Fruit fly (Drosophila melanogaster) whole organism, larva: ENCODE results near the gene fd96Ca.

Source experiments
- noc ChIP-seq: fragments of 200-800 bp; sonication (Bioruptor generic); optimal IDR thresholded peaks from 3 replicates; lab custom pipeline; 2019; ENCODE audit warnings: missing biosample characterization, mild to moderate bottlenecking, missing genetic modification characterization, moderate library complexity

fd96Ca gene

DNA sequence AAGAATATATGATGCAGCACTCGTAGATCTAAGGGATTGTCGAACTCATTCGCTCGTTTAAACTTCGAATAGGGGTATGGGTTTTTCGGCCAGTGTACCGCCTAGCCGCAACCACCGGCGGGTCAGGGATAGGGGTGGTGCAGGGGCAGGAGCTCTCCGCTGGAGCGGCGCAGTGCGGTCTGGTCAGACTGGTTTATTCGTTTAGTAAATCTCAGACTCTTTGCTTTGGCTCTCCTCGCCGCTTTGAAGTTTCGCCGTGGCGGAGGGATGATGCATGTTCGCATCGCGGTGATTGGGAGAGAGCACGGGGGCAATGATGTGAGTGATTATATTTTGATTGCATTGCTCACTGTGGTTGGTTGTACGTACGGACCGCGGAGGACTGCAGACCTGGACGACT, at the start of gene fd96Ca:
Gene fd96Ca (plus strand): TSS at position 337 of the 400 bp plus-strand sequence.
- TF ChIP-seq noc (tag; lab: Kevin White, UChicago) = no peak

DNA sequence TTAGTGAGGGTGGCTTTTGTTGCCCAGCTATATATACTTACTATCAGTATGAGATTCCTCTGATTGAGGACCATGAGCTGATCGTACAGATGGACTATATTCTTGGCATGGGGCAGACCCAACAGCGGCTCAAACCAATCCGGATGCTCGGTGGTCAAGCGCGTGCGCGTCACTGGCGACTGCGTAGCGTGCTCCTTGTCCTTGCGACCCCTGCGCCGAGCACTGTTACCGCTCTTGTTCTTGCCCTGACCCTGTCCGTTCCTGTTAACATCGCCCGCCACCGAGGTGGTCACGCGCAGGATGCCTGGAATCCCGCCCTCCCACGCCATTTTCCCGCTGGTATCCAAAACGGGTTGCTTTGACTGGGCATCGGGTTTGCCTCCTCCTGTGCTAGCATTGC, 49.8 kb upstream of the fd96Ca start:
- no peak for TF ChIP-seq noc (tag; lab: Kevin White, UChicago)

- no peak for TF ChIP-seq noc (tag; lab: Kevin White, UChicago)
Observed at dm6 chr3R:25033142-25033586, 49.3 kb upstream of the fd96Ca start, which contains the start of gene Smg6. Gene Smg6 (minus strand): TSS chr3R:25033465.

dm6 chr3R:25036644-25037043, 45.8 kb upstream of the fd96Ca start, which contains the start of gene CG31115:
Gene CG31115 (plus strand): TSS chr3R:25036944.
- no peak for TF ChIP-seq noc (tag; lab: Kevin White, UChicago)

dm6 chr3R:25039028-25039476, 43.4 kb upstream of the fd96Ca start, which contains the start of the genes Ythdf and bai:
Gene Ythdf (minus strand): TSS chr3R:25039249.
Gene bai (plus strand): TSS chr3R:25039374.
- TF ChIP-seq noc (tag; lab: Kevin White, UChicago) = no peak

- TF ChIP-seq noc (tag; lab: Kevin White, UChicago) = no peak
Observed at dm6 chr3R:25044816-25045551, 37.5 kb upstream of the fd96Ca start, which contains the start of gene 5PtaseI. Gene 5PtaseI (minus strand): TSS chr3R:25045151.

- TF ChIP-seq noc (tag; lab: Kevin White, UChicago) = no peak
Observed at dm6 chr3R:25046023-25046422, 36.5 kb upstream of the fd96Ca start, which contains the start of gene CG11786. Gene CG11786 (plus strand): TSS chr3R:25046323.

- no peak for TF ChIP-seq noc (tag; lab: Kevin White, UChicago)
Observed at dm6 chr3R:25047504-25047903, 35.0 kb upstream of the fd96Ca start, which contains the start of gene CG11790. Gene CG11790 (plus strand): TSS chr3R:25047706.

DNA sequence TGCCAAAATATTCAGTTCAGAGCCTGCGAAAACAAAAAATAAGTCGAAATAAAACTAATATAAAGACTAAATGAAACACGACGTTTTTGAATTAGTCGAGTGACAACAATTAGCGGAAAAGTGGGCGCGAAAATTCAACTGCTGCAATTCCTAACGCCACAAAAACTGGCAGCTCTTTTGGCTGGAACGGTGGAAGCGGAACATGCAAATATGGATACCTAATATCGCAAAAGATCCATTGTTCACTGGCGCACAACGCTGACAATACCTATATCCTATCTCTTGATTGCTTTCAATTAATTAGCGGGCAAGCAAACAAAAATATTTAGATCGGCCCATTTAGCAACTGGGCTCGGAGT, 33.1 kb upstream of the fd96Ca start, which contains the start of gene CG11791:
Gene CG11791 (plus strand): TSS at position 234 of the 359 bp plus-strand sequence.
- TF ChIP-seq noc (tag; lab: Kevin White, UChicago) = no peak

dm6 chr3R:25049742-25050517, 32.6 kb upstream of the fd96Ca start:
- peak; percentile 58 for TF ChIP-seq noc (tag; lab: Kevin White, UChicago)

- no peak for TF ChIP-seq noc (tag; lab: Kevin White, UChicago)
Observed at dm6 chr3R:25050649-25051048, 31.8 kb upstream of the fd96Ca start.

- TF ChIP-seq noc (tag; lab: Kevin White, UChicago) = peak; percentile 46
Observed at dm6 chr3R:25051441-25052097, 30.9 kb upstream of the fd96Ca start.

- TF ChIP-seq noc (tag; lab: Kevin White, UChicago) = peak; percentile 20
Observed at dm6 chr3R:25054451-25055188, 27.9 kb upstream of the fd96Ca start, which contains the start of gene CG31109. Gene CG31109 (minus strand): TSS chr3R:25054653.

- no peak for TF ChIP-seq noc (tag; lab: Kevin White, UChicago)
Observed at dm6 chr3R:25056016-25056415, 26.5 kb upstream of the fd96Ca start, which contains the start of the genes CG31111 and stac. Gene CG31111 (minus strand): TSS chr3R:25056177. Gene stac (plus strand): TSS chr3R:25056286.
